Fruit fly (Drosophila melanogaster) whole organism, embryonic: ENCODE data around the gene CG8281.

ENCODE experiments used
- BtbVII ChIP-seq: fragments of 200-800 bp; sonication (Bioruptor generic); optimal IDR thresholded peaks from 3 replicates; lab custom pipeline; 2017; ENCODE audit warnings: missing biosample characterization, mild to moderate bottlenecking, missing genetic modification characterization
- C15 ChIP-seq: fragments of 200-800 bp; sonication (Bioruptor generic); IDR thresholded peaks from 3 replicates; pipeline ENCODE4 v1.3.6; 2022; ENCODE audit warnings: missing biosample characterization, missing genetic modification characterization
- CG10147 ChIP-seq: fragments of 200-800 bp; sonication (Bioruptor generic); optimal IDR thresholded peaks from 2 replicates; lab custom pipeline; 2019; ENCODE audit warnings: missing biosample characterization, mild to moderate bottlenecking, missing genetic modification characterization, moderate library complexity
- CG10274 ChIP-seq: fragments of 200-800 bp; sonication (Bioruptor generic); optimal IDR thresholded peaks from 3 replicates; lab custom pipeline; 2017; ENCODE audit warnings: missing biosample characterization, mild to moderate bottlenecking, missing genetic modification characterization
- CG10366 ChIP-seq: fragments of 200-800 bp; sonication (Bioruptor generic); IDR thresholded peaks from 2 replicates; pipeline ENCODE4 v1.3.6; 2022; ENCODE audit warnings: missing biosample characterization, missing genetic modification characterization
- CG10462 ChIP-seq: fragments of 200-800 bp; sonication (Bioruptor generic); optimal IDR thresholded peaks from 2 replicates; lab custom pipeline; 2016; ENCODE audit warnings: missing biosample characterization, missing genetic modification characterization
- CG10543 ChIP-seq: fragments of 200-800 bp; sonication (Bioruptor generic); optimal IDR thresholded peaks from 3 replicates; lab custom pipeline; 2017; ENCODE audit warnings: missing biosample characterization, mild to moderate bottlenecking, missing genetic modification characterization, moderate library complexity
- CG11456 ChIP-seq: fragments of 200-800 bp; sonication (Bioruptor generic); IDR thresholded peaks from 3 replicates; pipeline ENCODE4 v1.3.6; 2022; ENCODE audit warnings: missing biosample characterization, missing genetic modification characterization
- CG12744 ChIP-seq: fragments of 200-800 bp; sonication (Bioruptor generic); optimal IDR thresholded peaks from 2 replicates; lab custom pipeline; 2016; ENCODE audit warnings: missing biosample characterization, missing genetic modification characterization
- CG13424 ChIP-seq: fragments of 200-800 bp; sonication (Bioruptor generic); optimal IDR thresholded peaks from 2 replicates; lab custom pipeline; 2019; ENCODE audit warnings: missing biosample characterization, mild to moderate bottlenecking, missing genetic modification characterization, moderate library complexity
- CG14014 ChIP-seq: fragments of 200-800 bp; sonication (Bioruptor generic); IDR thresholded peaks from 2 replicates; pipeline ENCODE4 v1.3.6; 2022; ENCODE audit warnings: missing biosample characterization, missing genetic modification characterization
- CG15073 ChIP-seq: fragments of 200-800 bp; sonication (Bioruptor generic); optimal IDR thresholded peaks from 2 replicates; lab custom pipeline; 2016; ENCODE audit warnings: missing biosample characterization, missing genetic modification characterization
- CG15269 ChIP-seq: fragments of 200-800 bp; sonication (Bioruptor generic); optimal IDR thresholded peaks from 2 replicates; lab custom pipeline; 2018; ENCODE audit warnings: missing biosample characterization, mild to moderate bottlenecking, missing genetic modification characterization, moderate library complexity
- CG15479 ChIP-seq: fragments of 200-800 bp; sonication (Bioruptor generic); optimal IDR thresholded peaks from 3 replicates; lab custom pipeline; 2019; ENCODE audit warnings: missing biosample characterization, mild to moderate bottlenecking, missing genetic modification characterization, moderate library complexity
- CG18011 ChIP-seq: fragments of 200-800 bp; sonication (Bioruptor generic); optimal IDR thresholded peaks from 2 replicates; lab custom pipeline; 2017; ENCODE audit warnings: missing biosample characterization, missing genetic modification characterization, mild to moderate bottlenecking, moderate library complexity, missing genotype
- CG2712 ChIP-seq: fragments of 200-800 bp; optimal IDR thresholded peaks from 3 replicates; lab custom pipeline; 2019; ENCODE audit warnings: missing biosample characterization, mild to moderate bottlenecking, missing genetic modification characterization, moderate library complexity
- CG3407 ChIP-seq: fragments of 200-800 bp; sonication (Bioruptor generic); optimal IDR thresholded peaks from 2 replicates; lab custom pipeline; 2018; ENCODE audit warnings: missing biosample characterization, mild to moderate bottlenecking, missing genetic modification characterization
- CG3838 ChIP-seq: fragments of 200-800 bp; sonication (Bioruptor generic); optimal IDR thresholded peaks from 3 replicates; lab custom pipeline; 2016; ENCODE audit warnings: missing biosample characterization, missing genetic modification characterization
- CG8089 ChIP-seq: fragments of 200-800 bp; sonication (Bioruptor generic); optimal IDR thresholded peaks from 3 replicates; lab custom pipeline; 2016; ENCODE audit warnings: missing biosample characterization, missing genetic modification characterization
- D ChIP-seq, 2 experiments: fragments of 200-800 bp in 1 of 2; fragments of >200 bp in 1 of 2; sonication (Bioruptor generic) in 1 of 2; optimal IDR thresholded peaks; 2 replicates in 1 of 2; 3 replicates in 1 of 2; lab custom pipeline; 2017; ENCODE audit warnings: mild to moderate bottlenecking in 1 of 2, missing biosample characterization in 1 of 2, missing genetic modification characterization in 1 of 2, missing genetic modification reagents in 1 of 2
- D19A ChIP-seq: fragments of 200-800 bp; optimal IDR thresholded peaks from 3 replicates; lab custom pipeline; 2019; ENCODE audit warnings: missing biosample characterization, mild to moderate bottlenecking, missing genetic modification characterization, moderate library complexity
- Dad ChIP-seq: fragments of 200-800 bp; sonication (Bioruptor generic); optimal IDR thresholded peaks from 3 replicates; lab custom pipeline; 2016; ENCODE audit warnings: missing biosample characterization, missing genetic modification characterization
- Ets97D ChIP-seq: fragments of 200-800 bp; sonication (Bioruptor generic); optimal IDR thresholded peaks from 3 replicates; lab custom pipeline; 2016; ENCODE audit warnings: missing biosample characterization, missing genetic modification characterization
- Rx ChIP-seq: fragments of 200-800 bp; sonication (Bioruptor generic); IDR thresholded peaks from 2 replicates; pipeline ENCODE4 v1.3.6; 2022; ENCODE audit warnings: missing biosample characterization, missing genetic modification characterization
- Sry-δ ChIP-seq: fragments of 200-800 bp; sonication (Bioruptor generic); optimal IDR thresholded peaks from 2 replicates; lab custom pipeline; 2016; ENCODE audit warnings: missing biosample characterization, missing genetic modification characterization
- Taf1 ChIP-seq: fragments of 200-800 bp; sonication (Bioruptor generic); IDR thresholded peaks from 2 replicates; pipeline ENCODE4 v1.3.6; 2022; ENCODE audit warnings: missing biosample characterization, missing genetic modification characterization
- Xrp1 ChIP-seq: fragments of 200-800 bp; sonication (Bioruptor generic); IDR thresholded peaks from 2 replicates; pipeline ENCODE4 v1.3.6; 2022; ENCODE audit warnings: missing biosample characterization, missing genetic modification characterization
- amos ChIP-seq: fragments of 200-800 bp; sonication (Bioruptor generic); IDR thresholded peaks from 2 replicates; pipeline ENCODE4 v1.3.6; 2022; ENCODE audit warnings: missing biosample characterization, missing genetic modification characterization; ENCODE audit not compliant: partially characterized antibody
- ase ChIP-seq: fragments of 200-800 bp; sonication (Bioruptor generic); IDR thresholded peaks from 3 replicates; pipeline ENCODE4 v1.3.6; 2022; ENCODE audit warnings: missing biosample characterization, missing genetic modification characterization
- da ChIP-seq: fragments of 200-800 bp; sonication (Bioruptor generic); optimal IDR thresholded peaks from 2 replicates; lab custom pipeline; 2016; ENCODE audit warnings: missing biosample characterization, missing genetic modification characterization
- dimm ChIP-seq: fragments of 200-800 bp; sonication (Bioruptor generic); IDR thresholded peaks from 2 replicates; pipeline ENCODE4 v1.3.6; 2022; ENCODE audit warnings: missing biosample characterization, missing genetic modification characterization
- dmrt11E ChIP-seq: fragments of 200-800 bp; sonication (Bioruptor generic); optimal IDR thresholded peaks from 3 replicates; lab custom pipeline; 2018; ENCODE audit warnings: missing biosample characterization, mild to moderate bottlenecking, missing genetic modification characterization, moderate library complexity
- dmrt99B ChIP-seq: fragments of 200-800 bp; sonication (Bioruptor generic); optimal IDR thresholded peaks from 2 replicates; lab custom pipeline; 2018; ENCODE audit warnings: missing biosample characterization, mild to moderate bottlenecking, missing genetic modification characterization, moderate library complexity
- gsb-n ChIP-seq: fragments of 200-800 bp; sonication (Bioruptor generic); optimal IDR thresholded peaks from 3 replicates; lab custom pipeline; 2018; ENCODE audit warnings: missing biosample characterization, mild to moderate bottlenecking, missing genetic modification characterization
- kay ChIP-seq: fragments of 200-800 bp; sonication (Bioruptor generic); optimal IDR thresholded peaks from 2 replicates; lab custom pipeline; 2016; ENCODE audit warnings: missing biosample characterization, missing genetic modification characterization
- lmd ChIP-seq: fragments of 200-800 bp; sonication (Bioruptor generic); IDR thresholded peaks from 2 replicates; pipeline ENCODE4 v1.3.6; 2022; ENCODE audit warnings: missing biosample characterization, missing genetic modification characterization
- otp ChIP-seq: fragments of 200-800 bp; sonication (Bioruptor generic); IDR thresholded peaks from 3 replicates; pipeline ENCODE4, ENCODE4 v1.3.6; 2022; ENCODE audit warnings: missing biosample characterization, missing genetic modification characterization
- pb ChIP-seq: fragments of 200-800 bp; sonication (Bioruptor generic); optimal IDR thresholded peaks from 3 replicates; lab custom pipeline; 2016; ENCODE audit warnings: missing biosample characterization, missing genetic modification characterization
- pzg ChIP-seq: fragments of 200-800 bp; sonication (Bioruptor generic); optimal IDR thresholded peaks from 3 replicates; lab custom pipeline; 2018; ENCODE audit warnings: missing biosample characterization, mild to moderate bottlenecking, missing genetic modification characterization, moderate library complexity
- stwl ChIP-seq: fragments of 200-800 bp; sonication (Bioruptor generic); optimal IDR thresholded peaks from 3 replicates; lab custom pipeline; 2018; ENCODE audit warnings: missing biosample characterization, mild to moderate bottlenecking, missing genetic modification characterization, moderate library complexity
- tap ChIP-seq: fragments of 200-800 bp; optimal IDR thresholded peaks from 3 replicates; lab custom pipeline; 2019; ENCODE audit warnings: missing biosample characterization, mild to moderate bottlenecking, missing genetic modification characterization, moderate library complexity
- tin ChIP-seq: fragments of 200-800 bp; sonication (Bioruptor generic); optimal IDR thresholded peaks from 3 replicates; lab custom pipeline; 2016; ENCODE audit warnings: missing biosample characterization, missing genetic modification characterization
- ttk ChIP-seq: fragments of 200-800 bp; sonication (Bioruptor generic); IDR thresholded peaks from 2 replicates; pipeline ENCODE4 v2.1.2; 2022; ENCODE audit warnings: missing biosample characterization, missing genetic modification characterization
- vfl ChIP-seq: fragments of 200-800 bp; sonication (Bioruptor generic); optimal IDR thresholded peaks from 2 replicates; lab custom pipeline; 2016; ENCODE audit warnings: missing biosample characterization, missing genetic modification characterization
- vnd ChIP-seq: fragments of 200-800 bp; sonication (Bioruptor generic); IDR thresholded peaks from 3 replicates; pipeline ENCODE4 v1.3.6; 2022; ENCODE audit warnings: missing biosample characterization, missing genetic modification characterization; ENCODE audit not compliant: partially characterized antibody
- yki ChIP-seq: fragments of >200 bp; optimal IDR thresholded peaks from 3 replicates; lab custom pipeline; 2018

CG8281 gene

DNA sequence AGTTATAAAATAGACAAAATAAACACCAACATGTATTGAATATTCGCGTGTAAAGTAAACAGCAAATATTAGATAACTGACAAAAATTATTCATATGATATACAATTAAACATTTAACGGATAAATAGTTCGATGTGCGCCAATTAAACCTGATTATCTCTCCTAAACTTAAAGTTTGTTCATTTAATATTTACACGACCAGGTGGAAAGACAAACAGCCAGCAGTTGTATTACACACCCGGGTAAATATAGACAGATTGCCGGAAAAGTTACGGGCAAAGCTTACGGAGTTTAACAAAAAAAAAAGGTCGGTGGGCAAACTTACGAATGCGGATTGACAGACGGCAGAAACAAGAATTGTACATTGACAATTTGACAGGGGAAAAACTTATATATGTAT lies 30.2 kb upstream of the CG8281 start (continued):
- TF ChIP-seq vnd (GFP tag; lab: Robert Waterston, UW) (no peak), CG11456 (GFP tag; lab: Robert Waterston, UW) (no peak), D19A (tag; lab: Kevin White, UChicago) (no peak), D (optimal IDR thresholded peaks at IDR 0.05; lab: Kevin White, UChicago) (no peak), D (GFP tag; optimal IDR thresholded peaks at IDR 0.05; lab: Kevin White, UChicago) (no peak), CG15269 (tag; lab: Kevin White, UChicago) (peak; percentile 85), C15 (GFP tag; lab: Robert Waterston, UW) (peak; percentile 37; the same call in 1 of the 3 replicates), da (GFP tag; lab: Kevin White, UChicago) (peak; percentile 8), tin (no peak), CG12744 (GFP tag; lab: Kevin White, UChicago) (peak; percentile 28), Dad (GFP tag; lab: Kevin White, UChicago) (peak; percentile 46), CG3407 (GFP tag; lab: Kevin White, UChicago) (peak; percentile 15), BtbVII (GFP tag; lab: Kevin White, UChicago) (peak; percentile 90), Rx (no peak), dmrt11E (tag; lab: Kevin White, UChicago) (no peak), CG13424 (tag; lab: Kevin White, UChicago) (peak; percentile 67), CG10274 (GFP tag; lab: Kevin White, UChicago) (peak; percentile 26), Ets97D (GFP tag; lab: Kevin White, UChicago) (peak; percentile 9), vfl (GFP tag; lab: Kevin White, UChicago) (no peak), Taf1 (GFP tag; lab: Robert Waterston, UW) (no peak), pb (GFP tag; lab: Kevin White, UChicago) (peak; percentile 20), yki (lab: Kevin White, UChicago) (no peak), ttk (GFP tag; lab: Robert Waterston, UW) (no peak), tap (tag; lab: Kevin White, UChicago) (peak; percentile 46), amos (no peak), dmrt99B (tag; lab: Kevin White, UChicago) (peak; percentile 65), lmd (GFP tag; lab: Robert Waterston, UW) (no peak), CG15479 (GFP tag; lab: Kevin White, UChicago) (no peak), stwl (tag; lab: Kevin White, UChicago) (no peak), pzg (GFP tag; lab: Kevin White, UChicago) (no peak), Xrp1 (GFP tag; lab: Robert Waterston, UW) (peak; percentile 52), CG8089 (no peak), CG15073 (GFP tag; lab: Kevin White, UChicago) (no peak), kay (no peak), CG3838 (GFP tag; lab: Kevin White, UChicago) (peak; percentile 59), Sry-δ (GFP tag; lab: Kevin White, UChicago) (peak; percentile 18), gsb-n (tag; lab: Kevin White, UChicago) (peak; percentile 11), CG10462 (no peak), CG10366 (GFP tag; lab: Robert Waterston, UW) (peak; percentile 30; the same call in 1 of the 2 replicates), CG14014 (GFP tag; lab: Robert Waterston, UW) (peak; percentile 85; the same call in 1 of the 2 replicates), dimm (GFP tag; lab: Robert Waterston, UW) (no peak), CG2712 (no peak), CG18011 (GFP tag; lab: Kevin White, UChicago) (peak; percentile 59), otp (peak; percentile 59; the same call in 1 of the 3 replicates), CG10543 (peak; percentile 63), ase (GFP tag; lab: Robert Waterston, UW) (no peak), CG10147 (GFP tag; lab: Kevin White, UChicago) (peak; percentile 78)
